Worm (Caenorhabditis elegans): Measurements from ENCODE around the gene pals-28.

pals-28 gene

ce11 chrIII:4434294-4434781 is 49.8 kb downstream of the pals-28 start, which contains the start of gene C28A5.1 (continued):
- TF ChIP-seq ccch-3 (GFP tag; optimal IDR thresholded peaks at IDR 0.05) (no peak), lin-35 (GFP tag; optimal IDR thresholded peaks at IDR 0.05) (peak in 1 of 3 experiments; percentile 41), nhr-179 (tag; optimal IDR thresholded peaks at IDR 0.05) (no peak), Y95B8A.8 (GFP tag; IDR thresholded peaks at IDR 0.05) (0 out of 2 replicates have a peak, but pooled peaks have one; percentile 63), K11D2.4 (GFP tag; IDR thresholded peaks at IDR 0.05) (no peak), let-607 (tag; optimal IDR thresholded peaks at IDR 0.05) (no peak), T26A5.8 (tag; optimal IDR thresholded peaks at IDR 0.05) (no peak), attf-5 (GFP tag; optimal IDR thresholded peaks at IDR 0.05) (no peak), nhr-90 (tag; optimal IDR thresholded peaks at IDR 0.05) (no peak), ceh-27 (GFP tag; optimal IDR thresholded peaks at IDR 0.05) (no peak), chd-7 (tag; optimal IDR thresholded peaks at IDR 0.05) (no peak), bed-1 (GFP tag; IDR thresholded peaks at IDR 0.05) (no peak), snpc-4 (GFP tag; optimal IDR thresholded peaks at IDR 0.05) (peak; percentile 14), snpc-4 (tag; optimal IDR thresholded peaks at IDR 0.05) (peak in 2 of 4 experiments; percentile 14 to 34), Y67H2A.10 (GFP tag; conservative IDR thresholded peaks at IDR 0.05) (no peak), ztf-26 (tag; optimal IDR thresholded peaks at IDR 0.05) (no peak), nhr-27 (tag; optimal IDR thresholded peaks at IDR 0.05) (no peak), ztf-6 (GFP tag; IDR thresholded peaks at IDR 0.05) (no peak), sptf-2 (GFP tag; optimal IDR thresholded peaks at IDR 0.05) (no peak), repo-1 (tag; optimal IDR thresholded peaks at IDR 0.05) (no peak), madf-3 (GFP tag; IDR thresholded peaks at IDR 0.05) (no peak), hmg-20 (GFP tag; IDR thresholded peaks at IDR 0.05) (no peak), hsf-1 (GFP tag; IDR thresholded peaks at IDR 0.05) (no peak; the same call in 1 of the 2 replicates), ceh-58 (GFP tag; IDR thresholded peaks at IDR 0.05) (no peak), madf-6 (GFP tag; IDR thresholded peaks at IDR 0.05) (peak; percentile 97), D2030.7 (GFP tag; IDR thresholded peaks at IDR 0.05) (peak; percentile 91), T07F8.4 (tag; optimal IDR thresholded peaks at IDR 0.05) (no peak), ekl-4 (GFP tag; IDR thresholded peaks at IDR 0.05) (no peak), madf-8 (GFP tag; conservative IDR thresholded peaks at IDR 0.05) (peak; percentile 96), F23B12.7 (tag; optimal IDR thresholded peaks at IDR 0.05; ENCODE audit: insufficient read depth) (peak; percentile 65), sdz-38 (tag; optimal IDR thresholded peaks at IDR 0.05) (no peak), pha-4 (tag; optimal IDR thresholded peaks at IDR 0.05) (no peak), mcd-1 (GFP tag; IDR thresholded peaks at IDR 0.05) (no peak), lsl-1 (GFP tag; optimal IDR thresholded peaks at IDR 0.05) (peak; percentile 97), F39B2.1 (GFP tag; IDR thresholded peaks at IDR 0.05) (no peak), aptf-3 (GFP tag; IDR thresholded peaks at IDR 0.05) (no peak), hrde-1 (tag; optimal IDR thresholded peaks at IDR 0.05; ENCODE audit: borderline replicate concordance) (peak; percentile 67), lag-1 (GFP tag; IDR thresholded peaks at IDR 0.05) (no peak), F37B4.10 (GFP tag; IDR thresholded peaks at IDR 0.05) (no peak), B0336.3 (GFP tag; IDR thresholded peaks at IDR 0.05) (no peak), F49E8.2 (tag; optimal IDR thresholded peaks at IDR 0.05; ENCODE audit: insufficient read depth) (peak; percentile 68), attf-3 (GFP tag; conservative IDR thresholded peaks at IDR 0.05) (no peak), hmg-1.2 (GFP tag; IDR thresholded peaks at IDR 0.05) (peak; percentile 26; the same call in 1 of the 2 replicates), ets-4 (GFP tag; optimal IDR thresholded peaks at IDR 0.05) (no peak), rpc-1 (optimal IDR thresholded peaks at IDR 0.05) (no peak), rpc-1 (tag; optimal IDR thresholded peaks at IDR 0.05) (peak; percentile 13), dpl-1 (GFP tag; optimal IDR thresholded peaks at IDR 0.05) (peak; percentile 44), egl-18 (GFP tag; IDR thresholded peaks at IDR 0.05) (no peak), nhr-80 (tag; optimal IDR thresholded peaks at IDR 0.05) (no peak), madf-10 (tag; optimal IDR thresholded peaks at IDR 0.05) (no peak)
